Fruit fly (Drosophila melanogaster): ENCODE data around the gene CG10561.

dm6 chr2L:19134366-19134689 is 20.1 kb downstream of the CG10561 start:
- no peak for TF ChIP-seq crp (GFP tag; optimal IDR thresholded peaks at IDR 0.05)
- TF ChIP-seq CG14860 (GFP tag; IDR thresholded peaks at IDR 0.05; ENCODE audit: partially characterized antibody): no peak
- TF ChIP-seq crol (GFP tag; IDR thresholded peaks at IDR 0.05): no peak
- TF ChIP-seq MESR4 (GFP tag; optimal IDR thresholded peaks at IDR 0.05): no peak
- no peak for TF ChIP-seq Drgx (GFP tag; IDR thresholded peaks at IDR 0.05)
- no peak for TF ChIP-seq CG4424 (GFP tag; optimal IDR thresholded peaks at IDR 0.05)
- no peak for TF ChIP-seq ap (GFP tag; IDR thresholded peaks at IDR 0.05)
- no peak for TF ChIP-seq tio (GFP tag; optimal IDR thresholded peaks at IDR 0.05)
- no peak for TF ChIP-seq kay (GFP tag; optimal IDR thresholded peaks at IDR 0.05)
- no peak for TF ChIP-seq B-H1 (GFP tag; IDR thresholded peaks at IDR 0.05)
- no peak for TF ChIP-seq exex (tag; optimal IDR thresholded peaks at IDR 0.05)

Data from whole organism, embryonic.